Fruit fly (Drosophila melanogaster): ENCODE data around the gene CG31730.
A peak's percentile ranks its signal among the peaks of the same experiment; 100 is the strongest.

Gene CG31730

DNA sequence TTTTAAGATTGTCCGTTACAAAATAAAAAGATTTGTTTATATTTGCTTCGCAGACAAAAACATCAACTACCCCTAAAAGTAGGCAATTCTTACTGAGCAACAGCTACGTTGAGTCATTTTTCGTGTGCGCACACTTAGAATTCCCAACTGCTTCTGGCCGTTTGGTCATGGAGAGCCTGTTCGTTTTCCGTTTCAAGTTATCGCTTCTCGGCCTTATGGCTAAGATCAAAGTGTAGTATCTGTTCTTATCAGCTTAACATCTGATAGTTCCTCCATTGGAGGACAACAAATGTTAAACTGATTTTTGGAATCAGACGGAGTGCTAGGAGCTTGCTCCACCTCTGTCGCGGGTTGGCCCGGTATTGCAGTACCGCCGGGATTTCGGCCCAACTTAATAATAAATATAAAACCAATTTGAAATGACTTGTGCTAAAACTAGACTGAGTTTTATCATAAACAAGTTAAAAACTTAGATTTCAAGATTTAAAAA is 43.9 kb downstream of the CG31730 start:
- TF ChIP-seq kay (GFP tag; ENCODE audit: borderline replicate concordance) (peak; percentile 98), CG7101 (tag; optimal IDR thresholded peaks at IDR 0.05) (peak; percentile 49), CG1620 (GFP tag; optimal IDR thresholded peaks at IDR 0.05) (peak; percentile 61), pad (GFP tag; optimal IDR thresholded peaks at IDR 0.05) (peak; percentile 44), cic (GFP tag; optimal IDR thresholded peaks at IDR 0.05) (peak; percentile 44), tj (GFP tag; optimal IDR thresholded peaks at IDR 0.05) (peak; percentile 71), Crg-1 (GFP tag; optimal IDR thresholded peaks at IDR 0.05) (peak; percentile 30), Mnt (GFP tag; optimal IDR thresholded peaks at IDR 0.05) (peak; percentile 40), CG12768 (GFP tag; optimal IDR thresholded peaks at IDR 0.05) (peak; percentile 55), bab1 (GFP tag; optimal IDR thresholded peaks at IDR 0.05) (peak; percentile 41)

DNA sequence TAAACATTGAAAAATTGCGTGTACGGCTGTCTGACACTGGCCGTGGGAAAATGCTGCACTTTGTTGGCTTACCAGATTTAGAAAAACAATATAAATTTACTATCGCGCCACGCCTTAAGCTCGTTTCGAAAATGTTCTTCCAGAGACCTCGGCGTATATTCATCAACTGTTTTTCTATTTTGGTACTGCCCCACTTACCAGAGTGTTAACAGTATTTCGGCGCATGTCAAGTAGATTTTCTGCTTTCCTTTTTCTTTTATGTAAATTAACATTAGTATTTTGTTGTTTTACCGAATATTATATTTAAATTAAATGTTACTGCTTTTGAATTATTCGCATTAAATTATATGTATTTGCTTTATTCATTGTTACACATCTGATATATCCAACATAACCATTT is 44.5 kb downstream of the CG31730 start, which contains the start of gene kek4:
Gene kek4, minus strand, starts transcription at position 341 of the 400 bp plus-strand sequence.
- TF ChIP-seq CG5204 (GFP tag; optimal IDR thresholded peaks at IDR 0.05) (no peak), CG33017 (tag; optimal IDR thresholded peaks at IDR 0.05) (no peak), CG7045 (GFP tag; optimal IDR thresholded peaks at IDR 0.05) (no peak), CG7101 (tag; optimal IDR thresholded peaks at IDR 0.05) (no peak), pad (GFP tag; optimal IDR thresholded peaks at IDR 0.05) (no peak), Hr96 (GFP tag; optimal IDR thresholded peaks at IDR 0.05) (no peak), cnc (optimal IDR thresholded peaks at IDR 0.05) (no peak), Clk (GFP tag; optimal IDR thresholded peaks at IDR 0.05) (no peak), CG12768 (GFP tag; optimal IDR thresholded peaks at IDR 0.05) (no peak)

DNA sequence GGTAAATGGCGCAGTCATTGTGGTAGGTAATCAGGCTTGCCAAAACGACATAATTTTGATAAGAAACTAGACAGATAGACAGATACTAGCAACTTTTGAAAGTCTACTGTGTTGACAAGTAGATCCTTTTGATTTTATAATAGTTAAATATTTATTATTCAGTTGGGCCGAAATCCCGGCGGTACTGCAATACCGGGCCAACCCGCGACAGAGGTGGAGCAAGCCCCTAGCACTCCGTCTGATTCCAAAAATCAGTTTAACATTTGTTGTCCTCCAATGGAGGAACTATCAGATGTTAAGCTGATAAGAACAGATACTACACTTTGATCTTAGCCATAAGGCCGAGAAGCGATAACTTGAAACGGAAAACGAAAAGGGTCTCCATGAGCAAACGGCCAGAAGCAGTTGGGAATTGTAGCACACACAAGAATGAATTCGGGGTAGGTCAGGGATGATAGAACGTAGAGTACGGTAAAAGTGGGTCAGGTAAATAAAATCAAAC is 47.7 kb downstream of the CG31730 start, which contains the start of gene CG15482:
Gene CG15482, minus strand, starts transcription at position 51 of the 502 bp plus-strand sequence.
- TF ChIP-seq kay (GFP tag; ENCODE audit: borderline replicate concordance) = peak; percentile 54
